Worm (Caenorhabditis elegans) whole organism, L3 larva: Measurements from ENCODE around the gene F19B10.2.

Experiments used
- R02D3.7 ChIP-seq: fragments of 150-350 bp; optimal IDR thresholded peaks from 2 replicates; lab custom pipeline; 2014; ENCODE audit warnings: missing biosample characterization, missing genetic modification characterization
- ZK546.5 ChIP-seq: sonication (generic microtip); optimal IDR thresholded peaks from 2 replicates; lab custom pipeline; 2017; ENCODE audit warnings: missing biosample characterization, missing genetic modification characterization
- ama-1 ChIP-seq: fragments of 150-350 bp; optimal IDR thresholded peaks from 2 replicates; lab custom pipeline; 2018
- ceh-28 ChIP-seq: fragments of 150-350 bp; optimal IDR thresholded peaks from 2 replicates; lab custom pipeline; 2014; ENCODE audit warnings: missing biosample characterization, missing genetic modification reagents, missing genetic modification characterization
- ceh-9 ChIP-seq: sonication (generic microtip); optimal IDR thresholded peaks from 2 replicates; lab custom pipeline; 2018; ENCODE audit warnings: missing biosample characterization, missing genetic modification characterization
- daf-12 ChIP-seq: fragments of 150-350 bp; optimal IDR thresholded peaks from 2 replicates; lab custom pipeline; 2014; ENCODE audit warnings: missing biosample characterization, missing genetic modification reagents, missing genetic modification characterization
- egl-27 ChIP-seq: sonication (generic microtip); optimal IDR thresholded peaks from 4 replicates; lab custom pipeline; 2017; ENCODE audit warnings: missing biosample characterization, missing genetic modification reagents, missing genetic modification characterization
- egl-5 ChIP-seq: fragments of 150-350 bp; optimal IDR thresholded peaks from 2 replicates; lab custom pipeline; 2017; ENCODE audit warnings: missing biosample characterization, missing genetic modification reagents, missing genetic modification characterization, inconsistent platforms
- elt-2 ChIP-seq: sonication (generic microtip); optimal IDR thresholded peaks from 2 replicates; lab custom pipeline; 2016; ENCODE audit warnings: missing genetic modification reagents, mild to moderate bottlenecking, missing genetic modification characterization, missing compliant biosample characterization
- eor-1 ChIP-seq, 2 experiments: fragments of 150-350 bp; optimal IDR thresholded peaks; 2 replicates each; lab custom pipeline; 2014 to 2018; ENCODE audit warnings: missing biosample characterization in 2 of 2, missing genetic modification characterization in 2 of 2
- fkh-10 ChIP-seq: sonication (generic microtip); optimal IDR thresholded peaks from 2 replicates; lab custom pipeline; 2017; ENCODE audit warnings: missing biosample characterization, missing genetic modification reagents, missing genetic modification characterization
- fkh-2 ChIP-seq: fragments of 150-350 bp; optimal IDR thresholded peaks from 2 replicates; lab custom pipeline; 2014; ENCODE audit warnings: missing biosample characterization, missing genetic modification reagents, missing genetic modification characterization
- fos-1 ChIP-seq: fragments of 150-350 bp; optimal IDR thresholded peaks from 2 replicates; lab custom pipeline; 2014; ENCODE audit warnings: missing biosample characterization, missing genetic modification characterization
- hmg-11 ChIP-seq: sonication (generic microtip); optimal IDR thresholded peaks from 2 replicates; lab custom pipeline; 2016; ENCODE audit warnings: missing genetic modification characterization, missing compliant biosample characterization
- jun-1 ChIP-seq: fragments of 150-350 bp; optimal IDR thresholded peaks from 2 replicates; lab custom pipeline; 2014; ENCODE audit warnings: missing biosample characterization, missing genetic modification reagents, missing genetic modification characterization
- lin-15B ChIP-seq: fragments of 150-350 bp; optimal IDR thresholded peaks from 2 replicates; lab custom pipeline; 2014; ENCODE audit warnings: missing biosample characterization, missing genetic modification characterization
- lin-39 ChIP-seq: fragments of 150-350 bp; optimal IDR thresholded peaks from 2 replicates; lab custom pipeline; 2018; ENCODE audit warnings: missing biosample characterization, missing genetic modification reagents, missing genetic modification characterization
- mml-1 ChIP-seq: fragments of 150-350 bp; sonication (generic microtip); optimal IDR thresholded peaks from 3 replicates; lab custom pipeline; 2014; ENCODE audit warnings: missing biosample characterization, missing genetic modification characterization
- nfya-1 ChIP-seq: sonication (generic microtip); optimal IDR thresholded peaks from 2 replicates; lab custom pipeline; 2017; ENCODE audit warnings: missing genetic modification characterization, mild to moderate bottlenecking, missing compliant biosample characterization, antibody characterized with exemption, moderate library complexity; ENCODE audit not compliant: insufficient read depth
- nhr-11 ChIP-seq: fragments of 150-350 bp; optimal IDR thresholded peaks from 2 replicates; lab custom pipeline; 2014; ENCODE audit warnings: missing biosample characterization, missing genetic modification characterization
- nhr-12 ChIP-seq: fragments of 150-350 bp; optimal IDR thresholded peaks from 2 replicates; lab custom pipeline; 2014; ENCODE audit warnings: missing biosample characterization, missing genetic modification characterization
- nhr-23 ChIP-seq: fragments of 150-350 bp; optimal IDR thresholded peaks from 2 replicates; lab custom pipeline; 2014; ENCODE audit warnings: missing biosample characterization, missing genetic modification reagents, missing genetic modification characterization
- nhr-25 ChIP-seq: sonication (generic microtip); optimal IDR thresholded peaks from 2 replicates; lab custom pipeline; 2017; ENCODE audit warnings: missing biosample characterization, missing genetic modification characterization
- nhr-28 ChIP-seq: fragments of 150-350 bp; optimal IDR thresholded peaks from 2 replicates; lab custom pipeline; 2014; ENCODE audit warnings: missing biosample characterization, missing genetic modification characterization
- nhr-43 ChIP-seq: sonication (generic microtip); optimal IDR thresholded peaks from 2 replicates; lab custom pipeline; 2016; ENCODE audit warnings: mild to moderate bottlenecking, missing genetic modification characterization, missing compliant biosample characterization; ENCODE audit not compliant: poor library complexity, severe bottlenecking
- nhr-67 ChIP-seq: fragments of 150-350 bp; optimal IDR thresholded peaks from 2 replicates; lab custom pipeline; 2014; ENCODE audit warnings: missing biosample characterization, missing genetic modification characterization
- nhr-77 ChIP-seq: fragments of 150-350 bp; optimal IDR thresholded peaks from 2 replicates; lab custom pipeline; 2014; ENCODE audit warnings: missing biosample characterization, missing genetic modification characterization
- pha-4 ChIP-seq: fragments of 150-350 bp; optimal IDR thresholded peaks from 2 replicates; lab custom pipeline; 2014; ENCODE audit warnings: missing biosample characterization, missing genetic modification reagents, missing genetic modification characterization
- pqm-1 ChIP-seq: fragments of 150-350 bp; optimal IDR thresholded peaks from 2 replicates; lab custom pipeline; 2017; ENCODE audit warnings: missing biosample characterization, missing genetic modification characterization, inconsistent platforms
- sea-2 ChIP-seq: fragments of 150-350 bp; sonication (generic microtip); optimal IDR thresholded peaks from 4 replicates; lab custom pipeline; 2014; ENCODE audit warnings: missing biosample characterization, missing genetic modification reagents, missing genetic modification characterization
- tbx-2 ChIP-seq: sonication (generic microtip); optimal IDR thresholded peaks from 2 replicates; lab custom pipeline; 2016; ENCODE audit warnings: mild to moderate bottlenecking, missing genetic modification characterization, missing compliant biosample characterization
- unc-62 ChIP-seq: fragments of 150-350 bp; sonication (generic microtip); optimal IDR thresholded peaks from 4 replicates; lab custom pipeline; 2014; ENCODE audit warnings: missing biosample characterization, missing genetic modification reagents, missing genetic modification characterization
- ztf-11 ChIP-seq: fragments of 150-350 bp; optimal IDR thresholded peaks from 2 replicates; lab custom pipeline; 2014; ENCODE audit warnings: missing biosample characterization, missing genetic modification characterization
- ztf-4 ChIP-seq: fragments of 150-350 bp; optimal IDR thresholded peaks from 2 replicates; lab custom pipeline; 2014; ENCODE audit warnings: missing biosample characterization, missing genetic modification characterization

Gene F19B10.2

DNA sequence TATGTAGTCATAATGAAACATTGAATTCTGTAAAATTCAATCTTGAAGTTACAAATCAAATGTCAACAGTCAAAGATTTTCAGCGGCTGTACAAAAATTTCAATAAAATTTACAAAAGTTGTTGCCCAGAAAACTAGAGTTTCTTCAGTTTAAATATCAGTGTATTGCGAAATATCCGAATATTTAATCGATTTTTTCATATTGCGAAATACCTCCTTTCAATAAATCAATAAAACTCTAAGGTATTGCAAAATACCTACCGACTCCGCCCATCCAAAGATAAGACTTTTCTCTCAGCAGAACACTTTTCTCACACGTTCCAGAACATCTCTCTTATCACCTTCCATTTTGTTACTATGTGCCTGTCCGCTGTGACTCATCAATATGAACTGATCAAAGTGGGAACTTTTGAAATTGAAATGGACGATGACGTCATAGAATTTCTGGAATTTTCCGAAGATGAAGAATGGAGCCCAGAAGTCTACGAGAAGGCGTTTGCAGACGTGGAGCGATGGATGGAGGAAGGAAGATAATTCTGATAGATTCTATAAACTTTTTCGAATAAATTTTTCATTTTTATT lies 9.3 kb downstream of the F19B10.2 start:
- TF ChIP-seq pqm-1 (tag; lab: Kevin White, UChicago), result peak; percentile 46
- peak; percentile 83 for TF ChIP-seq ceh-28
- no peak for TF ChIP-seq nhr-23 (tag; lab: Kevin White, UChicago)
- TF ChIP-seq hmg-11, result no peak
- no peak for TF ChIP-seq lin-15B (tag; lab: Kevin White, UChicago)
- TF ChIP-seq daf-12, result no peak
- TF ChIP-seq elt-2 (tag; lab: Kevin White, UChicago), result peak; percentile 87

- TF ChIP-seq hmg-11, result no peak
- TF ChIP-seq ztf-4, result no peak
- TF ChIP-seq nhr-77 (tag; lab: Kevin White, UChicago), result no peak
- TF ChIP-seq nfya-1, result no peak
- no peak for TF ChIP-seq ZK546.5 (tag; lab: Kevin White, UChicago)
- no peak for TF ChIP-seq lin-39 (tag; lab: Kevin White, UChicago)
- no peak for TF ChIP-seq nhr-11 (tag; lab: Kevin White, UChicago)
- TF ChIP-seq R02D3.7 (tag; lab: Kevin White, UChicago), result no peak
- TF ChIP-seq egl-27 (tag; lab: Kevin White, UChicago), result no peak
- no peak for TF ChIP-seq pqm-1 (tag; lab: Kevin White, UChicago)
- no peak for TF ChIP-seq ceh-28
- no peak for TF ChIP-seq daf-12
- TF ChIP-seq lin-15B (tag; lab: Kevin White, UChicago), result no peak
Measured at ce11 chrII:3688333-3688732, 13.1 kb downstream of the F19B10.2 start, which contains the start of gene ifas-1. Gene ifas-1, minus strand, starts transcription at chrII:3688719.

DNA sequence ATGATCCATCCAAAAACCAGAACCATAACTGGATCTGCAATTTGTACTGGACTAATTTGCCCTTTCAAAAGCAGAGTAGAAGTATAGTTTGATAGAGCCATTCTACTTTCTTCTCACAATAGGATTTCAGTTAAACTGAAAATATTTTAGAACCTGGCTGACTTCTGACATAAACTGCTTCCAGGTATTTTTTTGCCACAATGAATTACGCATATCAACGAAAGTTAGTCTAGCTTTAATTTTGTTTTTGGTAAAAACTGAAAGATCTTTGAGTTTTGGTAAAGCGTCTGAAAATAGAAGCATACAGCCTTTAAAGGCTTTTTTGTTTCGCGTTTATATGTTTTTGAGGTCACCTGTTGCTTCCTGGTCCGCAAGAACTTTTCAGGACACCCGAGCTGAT lies 15.4 kb downstream of the F19B10.2 start, which contains the start of gene srx-101:
Gene srx-101 (minus strand): TSS at position 101 of the 400 bp plus-strand sequence.
- no peak for TF ChIP-seq mml-1 (tag; lab: Kevin White, UChicago)
- TF ChIP-seq daf-12, result no peak
- no peak for TF ChIP-seq ztf-11
- TF ChIP-seq tbx-2 (tag; lab: Kevin White, UChicago), result no peak
- TF ChIP-seq nhr-28, result no peak
- TF ChIP-seq fkh-10, result no peak
- no peak for TF ChIP-seq ceh-9 (tag; lab: Kevin White, UChicago)
- no peak for TF ChIP-seq ZK546.5 (tag; lab: Kevin White, UChicago)
- TF ChIP-seq, all 47 proteins: peak for 0

DNA sequence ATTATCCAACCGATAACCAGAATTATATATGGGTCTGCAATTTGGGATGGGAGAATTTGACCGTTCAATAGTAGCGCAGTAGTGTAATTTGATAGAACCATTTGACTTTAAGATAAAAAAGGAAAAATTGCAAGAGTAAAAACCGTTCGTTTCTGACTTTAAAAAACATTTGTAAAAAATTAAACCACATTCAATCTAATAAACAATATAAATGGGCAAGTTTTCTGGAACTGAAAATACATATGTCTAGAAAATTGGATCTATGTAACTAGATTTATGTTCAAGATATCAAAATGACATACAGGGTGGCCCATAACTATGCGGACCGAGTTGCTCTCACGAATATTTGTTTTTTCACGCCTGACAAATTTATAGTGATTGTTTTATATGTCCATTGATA lies 19.4 kb downstream of the F19B10.2 start, which contains the start of gene srx-102:
Gene srx-102 (minus strand): TSS at position 101 of the 400 bp plus-strand sequence.
- TF ChIP-seq egl-5 (no peak), fkh-10 (no peak), ztf-4 (no peak), eor-1 (tag; optimal IDR thresholded peaks at IDR 0.05; lab: Kevin White, UChicago) (no peak), lin-39 (tag; lab: Kevin White, UChicago) (no peak), nhr-25 (tag; lab: Kevin White, UChicago) (no peak), nhr-12 (tag; lab: Kevin White, UChicago) (no peak), pha-4 (tag; lab: Kevin White, UChicago) (no peak), ZK546.5 (tag; lab: Kevin White, UChicago) (no peak), nhr-11 (tag; lab: Kevin White, UChicago) (no peak), fkh-2 (tag; lab: Kevin White, UChicago) (no peak), fos-1 (tag; lab: Kevin White, UChicago) (no peak), nfya-1 (no peak), ama-1 (lab: Kevin White, UChicago) (no peak), sea-2 (no peak), tbx-2 (tag; lab: Kevin White, UChicago) (no peak), nhr-67 (tag; lab: Kevin White, UChicago) (no peak), ceh-28 (no peak)

ce11 chrII:3699591-3699990 lies 24.3 kb downstream of the F19B10.2 start, which contains the start of gene srx-104:
Gene srx-104, minus strand, starts transcription at chrII:3699691.
- TF ChIP-seq nhr-28 (no peak), daf-12 (no peak), pqm-1 (tag; lab: Kevin White, UChicago) (no peak), ceh-9 (tag; lab: Kevin White, UChicago) (no peak), jun-1 (no peak), ama-1 (lab: Kevin White, UChicago) (no peak), ztf-11 (no peak), nhr-11 (tag; lab: Kevin White, UChicago) (no peak), nhr-12 (tag; lab: Kevin White, UChicago) (no peak), ZK546.5 (tag; lab: Kevin White, UChicago) (no peak), sea-2 (no peak), egl-27 (tag; lab: Kevin White, UChicago) (no peak), unc-62 (GFP tag; lab: Kevin White, UChicago) (no peak), R02D3.7 (tag; lab: Kevin White, UChicago) (no peak), nhr-43 (tag; lab: Kevin White, UChicago) (no peak), nhr-25 (tag; lab: Kevin White, UChicago) (no peak)
